Worm (Caenorhabditis elegans) whole organism, L1 larva: ENCODE measurements around the gene C32B5.15.
A peak's percentile ranks its signal among the peaks of the same experiment; 100 is the strongest.

Experiments
- C04F5.9 ChIP-seq: sonication (generic microtip); optimal IDR thresholded peaks from 2 replicates; lab custom pipeline; 2016; ENCODE audit warnings: missing genetic modification characterization, missing compliant biosample characterization
- C16A3.4 ChIP-seq: fragments of 150-350 bp; optimal IDR thresholded peaks from 2 replicates; lab custom pipeline; 2014; ENCODE audit warnings: missing biosample characterization, missing genetic modification characterization
- aha-1 ChIP-seq: fragments of 150-350 bp; optimal IDR thresholded peaks from 2 replicates; lab custom pipeline; 2014; ENCODE audit warnings: missing biosample characterization, missing genetic modification characterization
- aly-2 ChIP-seq: fragments of 150-350 bp; optimal IDR thresholded peaks from 2 replicates; lab custom pipeline; 2014; ENCODE audit warnings: missing biosample characterization, missing genetic modification characterization
- blmp-1 ChIP-seq: fragments of 150-350 bp; optimal IDR thresholded peaks from 2 replicates; lab custom pipeline; 2014; ENCODE audit warnings: missing biosample characterization, missing genetic modification characterization
- ceh-63 ChIP-seq: fragments of 200-800 bp; sonication (Bioruptor generic); optimal IDR thresholded peaks from 2 replicates; lab custom pipeline; 2018; ENCODE audit warnings: mild to moderate bottlenecking, missing genetic modification characterization, missing compliant biosample characterization
- ceh-8 ChIP-seq: fragments of 200-800 bp; sonication (Bioruptor generic); optimal IDR thresholded peaks from 2 replicates; lab custom pipeline; 2018; ENCODE audit warnings: mild to moderate bottlenecking, missing genetic modification characterization, moderate library complexity, missing compliant biosample characterization
- ceh-82 ChIP-seq, 3 experiments: fragments of 150-350 bp in 1 of 3; sonication (generic microtip) in 2 of 3; optimal IDR thresholded peaks; 2 replicates each; lab custom pipeline; 2014 to 2017; ENCODE audit warnings: missing biosample characterization in 3 of 3, missing genetic modification characterization in 3 of 3
- ceh-88 ChIP-seq: fragments of 200-800 bp; sonication (Bioruptor generic); IDR thresholded peaks from 2 replicates; pipeline ENCODE4 v1.3.6; 2022; ENCODE audit warnings: missing genetic modification characterization, missing compliant biosample characterization
- ceh-90 ChIP-seq: sonication (generic microtip); optimal IDR thresholded peaks from 2 replicates; lab custom pipeline; 2016; ENCODE audit warnings: missing genetic modification characterization, missing compliant biosample characterization
- dpl-1 ChIP-seq, 3 experiments: fragments of 150-350 bp in 2 of 3; sonication (generic microtip) in 1 of 3; optimal IDR thresholded peaks; 2 replicates each; lab custom pipeline; 2014 to 2017; ENCODE audit warnings: missing biosample characterization in 3 of 3, missing genetic modification characterization in 3 of 3, missing genetic modification reagents in 3 of 3
- efl-1 ChIP-seq, 4 experiments: fragments of 150-350 bp; optimal IDR thresholded peaks in 3 of 4; peaks in 1 of 4; 1 replicate in 1 of 4; 2 replicates in 3 of 4; lab custom pipeline; 2014; ENCODE audit warnings: missing biosample characterization in 2 of 4, missing genetic modification characterization in 2 of 4, missing genetic modification reagents in 2 of 4
- egl-13 ChIP-seq: sonication (generic microtip); optimal IDR thresholded peaks from 2 replicates; lab custom pipeline; 2016; ENCODE audit warnings: missing genotype, missing genetic modification reagents, missing genetic modification characterization, missing compliant biosample characterization
- elt-2 ChIP-seq: sonication (generic microtip); optimal IDR thresholded peaks from 2 replicates; lab custom pipeline; 2016; ENCODE audit warnings: missing genetic modification characterization, mild to moderate bottlenecking, inconsistent platforms, missing compliant biosample characterization, missing genetic modification reagents
- elt-3 ChIP-seq, 6 experiments: fragments of 150-350 bp in 1 of 6; sonication (generic microtip); optimal IDR thresholded peaks; 2 replicates each; lab custom pipeline; 2017 to 2018; ENCODE audit warnings: missing biosample characterization in 6 of 6, missing genetic modification characterization in 6 of 6, inconsistent platforms in 1 of 6
- fkh-10 ChIP-seq: sonication (generic microtip); optimal IDR thresholded peaks from 2 replicates; lab custom pipeline; 2017; ENCODE audit warnings: missing biosample characterization, missing genetic modification reagents, missing genetic modification characterization
- fkh-8 ChIP-seq: sonication (generic microtip); optimal IDR thresholded peaks from 2 replicates; lab custom pipeline; 2016; ENCODE audit warnings: mild to moderate bottlenecking, missing genetic modification characterization, missing compliant biosample characterization
- hlh-17 ChIP-seq: fragments of 200-800 bp; sonication (Bioruptor generic); optimal IDR thresholded peaks from 2 replicates; lab custom pipeline; 2018; ENCODE audit warnings: missing genetic modification characterization, mild to moderate bottlenecking, missing compliant biosample characterization, moderate library complexity, borderline replicate concordance
- hpl-2 ChIP-seq: fragments of 150-350 bp; optimal IDR thresholded peaks from 2 replicates; lab custom pipeline; 2014; ENCODE audit warnings: missing biosample characterization, missing genetic modification reagents, missing genetic modification characterization
- isw-1 ChIP-seq: fragments of 200-800 bp; sonication (Bioruptor generic); IDR thresholded peaks from 2 replicates; pipeline ENCODE4 v1.3.6; 2022; ENCODE audit warnings: missing genetic modification characterization, missing compliant biosample characterization
- lin-14 ChIP-seq: fragments of 200-800 bp; sonication (Bioruptor generic); optimal IDR thresholded peaks from 2 replicates; lab custom pipeline; 2018; ENCODE audit warnings: mild to moderate bottlenecking, missing genetic modification characterization, moderate library complexity, missing compliant biosample characterization
- lin-15B ChIP-seq: fragments of 150-350 bp; sonication (generic microtip); optimal IDR thresholded peaks from 3 replicates; lab custom pipeline; 2014; ENCODE audit warnings: missing biosample characterization, missing genetic modification characterization
- lin-35 ChIP-seq, 2 experiments: fragments of 150-350 bp; optimal IDR thresholded peaks; 2 replicates each; lab custom pipeline; 2014; ENCODE audit warnings: missing biosample characterization in 2 of 2, missing genetic modification characterization in 2 of 2, missing genetic modification reagents in 2 of 2
- lir-3 ChIP-seq: sonication (generic microtip); optimal IDR thresholded peaks from 2 replicates; lab custom pipeline; 2016; ENCODE audit warnings: mild to moderate bottlenecking, missing genetic modification characterization, moderate library complexity, missing compliant biosample characterization; ENCODE audit not compliant: poor library complexity
- lsy-2 ChIP-seq, 2 experiments: fragments of 150-350 bp; optimal IDR thresholded peaks; 2 replicates each; lab custom pipeline; 2014; ENCODE audit warnings: missing biosample characterization in 2 of 2, missing genetic modification characterization in 2 of 2
- mdl-1 ChIP-seq, 2 experiments: fragments of 150-350 bp; optimal IDR thresholded peaks; 2 replicates each; lab custom pipeline; 2014 to 2017; ENCODE audit warnings: missing biosample characterization in 2 of 2, missing genetic modification characterization in 2 of 2, inconsistent platforms in 1 of 2
- nhr-237 ChIP-seq: fragments of 150-350 bp; optimal IDR thresholded peaks from 2 replicates; lab custom pipeline; 2014; ENCODE audit warnings: missing biosample characterization, missing genetic modification characterization
- nhr-28 ChIP-seq: fragments of 150-350 bp; optimal IDR thresholded peaks from 2 replicates; lab custom pipeline; 2014; ENCODE audit warnings: missing biosample characterization, missing genetic modification characterization
- nhr-47 ChIP-seq: sonication (generic microtip); optimal IDR thresholded peaks from 2 replicates; lab custom pipeline; 2016; ENCODE audit warnings: mild to moderate bottlenecking, missing genetic modification characterization, moderate library complexity, missing compliant biosample characterization
- nhr-76 ChIP-seq: sonication (generic microtip); optimal IDR thresholded peaks from 2 replicates; lab custom pipeline; 2017; ENCODE audit warnings: missing biosample characterization, missing genetic modification characterization
- nhr-85 ChIP-seq: sonication (generic microtip); peaks from one replicate; lab custom pipeline; 2016; ENCODE audit warnings: missing genetic modification characterization, inconsistent platforms, missing compliant biosample characterization
- nhr-90 ChIP-seq: sonication (generic microtip); optimal IDR thresholded peaks from 2 replicates; lab custom pipeline; 2016; ENCODE audit warnings: mild to moderate bottlenecking, missing genetic modification characterization, missing compliant biosample characterization; ENCODE audit not compliant: poor library complexity
- pqm-1 ChIP-seq: sonication (generic microtip); optimal IDR thresholded peaks from 3 replicates; lab custom pipeline; 2017; ENCODE audit warnings: missing biosample characterization, missing genetic modification characterization
- snu-23 ChIP-seq: sonication (generic microtip); optimal IDR thresholded peaks from 2 replicates; lab custom pipeline; 2016; ENCODE audit warnings: missing genetic modification characterization, missing compliant biosample characterization
- sptf-1 ChIP-seq: fragments of 150-350 bp; optimal IDR thresholded peaks from 2 replicates; lab custom pipeline; 2014; ENCODE audit warnings: missing biosample characterization, missing genetic modification characterization
- unc-130 ChIP-seq: fragments of 150-350 bp; optimal IDR thresholded peaks from 2 replicates; lab custom pipeline; 2017; ENCODE audit warnings: missing biosample characterization, missing genetic modification characterization, inconsistent platforms
- unc-62 ChIP-seq: fragments of 150-350 bp; optimal IDR thresholded peaks from 2 replicates; lab custom pipeline; 2014; ENCODE audit warnings: missing biosample characterization, missing genetic modification reagents, missing genetic modification characterization
- unc-86 ChIP-seq: sonication (generic microtip); optimal IDR thresholded peaks from 2 replicates; lab custom pipeline; 2016; ENCODE audit warnings: missing genetic modification characterization, missing compliant biosample characterization
- unc-98 ChIP-seq: fragments of 200-800 bp; sonication (Bioruptor generic); IDR thresholded peaks from 2 replicates; pipeline ENCODE4 v1.3.6; 2022; ENCODE audit warnings: missing genetic modification characterization, missing compliant biosample characterization
- xbp-1 ChIP-seq: sonication (generic microtip); optimal IDR thresholded peaks from 2 replicates; lab custom pipeline; 2016; ENCODE audit warnings: missing genetic modification characterization, missing compliant biosample characterization
- zip-4 ChIP-seq: fragments of 200-800 bp; sonication (Bioruptor generic); optimal IDR thresholded peaks from 2 replicates; lab custom pipeline; 2018; ENCODE audit warnings: mild to moderate bottlenecking, missing genetic modification characterization, moderate library complexity, missing compliant biosample characterization
- ztf-11 ChIP-seq, 2 experiments: sonication (generic microtip); optimal IDR thresholded peaks; 2 replicates each; lab custom pipeline; 2016 to 2017; ENCODE audit warnings: missing genetic modification characterization in 2 of 2, missing biosample characterization in 1 of 2, missing compliant biosample characterization in 1 of 2
- ztf-4 ChIP-seq: fragments of 150-350 bp; optimal IDR thresholded peaks from 2 replicates; lab custom pipeline; 2014; ENCODE audit warnings: missing biosample characterization, missing genetic modification characterization

The C32B5.15 gene

DNA sequence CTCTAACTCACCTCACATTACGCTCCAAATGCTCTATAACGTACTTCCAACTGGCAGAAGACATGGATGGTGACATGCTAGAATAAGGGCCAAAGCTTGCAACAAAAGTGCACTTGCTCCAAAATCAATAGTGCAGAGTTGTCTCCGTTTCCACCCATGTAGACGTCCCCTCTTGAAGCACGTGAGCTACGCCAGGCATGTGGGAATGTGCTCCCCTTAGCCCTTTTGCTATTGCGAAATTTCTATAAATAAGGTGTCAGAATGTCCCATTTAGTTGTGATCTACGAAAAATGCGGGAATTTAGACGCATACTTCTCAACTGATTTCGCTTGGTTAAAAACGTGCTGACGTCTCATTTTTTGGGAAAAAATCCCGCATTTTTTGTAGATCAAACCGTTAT lies 22.4 kb downstream of the C32B5.15 start:
- TF ChIP-seq ceh-63 (GFP tag; lab: Kevin White, UChicago) = no peak
- peak; percentile 19; the same call in 1 of the 2 replicates for TF ChIP-seq isw-1 (GFP tag; lab: Robert Waterston, UW)
- TF ChIP-seq ceh-82 (tag; optimal IDR thresholded peaks at IDR 0.05; lab: Kevin White, UChicago) = peak in 2 of 3 experiments; percentile 19 to 45
- peak; percentile 52 for TF ChIP-seq fkh-8 (tag; lab: Kevin White, UChicago)
- TF ChIP-seq lin-35 (GFP tag; optimal IDR thresholded peaks at IDR 0.05; lab: Kevin White, UChicago) = peak in 1 of 2 experiments; percentile 2
- TF ChIP-seq unc-130 = no peak
- TF ChIP-seq zip-4 = peak; percentile 48
- no peak for TF ChIP-seq nhr-76 (tag; lab: Kevin White, UChicago)
- no peak for TF ChIP-seq elt-3 (tag; optimal IDR thresholded peaks at IDR 0.05; lab: Kevin White, UChicago)
- TF ChIP-seq unc-86 (tag; lab: Kevin White, UChicago) = peak; percentile 21
- no peak for TF ChIP-seq lin-15B (tag; lab: Kevin White, UChicago)
- peak in 1 of 3 experiments; percentile 17 for TF ChIP-seq dpl-1 (GFP tag; optimal IDR thresholded peaks at IDR 0.05; lab: Kevin White, UChicago)
- peak; percentile 56 for TF ChIP-seq lin-14 (GFP tag; lab: Kevin White, UChicago)

DNA sequence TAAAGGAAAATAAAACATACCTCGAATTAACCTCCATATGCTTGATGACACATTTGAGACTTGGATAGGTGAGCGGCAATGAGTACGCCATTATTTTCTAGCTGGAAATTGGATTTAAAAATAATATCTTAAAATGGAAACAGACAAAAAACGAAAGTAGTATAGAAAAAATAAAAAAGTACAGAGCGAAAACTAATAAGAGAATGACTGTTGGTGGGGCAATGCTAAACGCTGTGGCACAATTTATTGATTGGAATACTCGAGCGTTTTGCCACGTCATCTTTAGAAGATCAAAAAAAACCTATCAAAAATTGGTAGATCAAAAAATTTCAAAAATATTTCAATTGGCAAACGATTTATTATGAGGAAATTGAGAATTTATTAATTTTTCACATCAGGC lies 24.7 kb downstream of the C32B5.15 start, which contains the start of gene fbxc-32:
Gene fbxc-32, minus strand, starts transcription at position 101 of the 400 bp plus-strand sequence.
- TF ChIP-seq aha-1 (no peak), ceh-82 (tag; optimal IDR thresholded peaks at IDR 0.05; lab: Kevin White, UChicago) (no peak), nhr-237 (tag; lab: Kevin White, UChicago) (no peak), lin-14 (GFP tag; lab: Kevin White, UChicago) (no peak), nhr-90 (tag; lab: Kevin White, UChicago) (no peak), ceh-90 (tag; lab: Kevin White, UChicago) (no peak)

DNA sequence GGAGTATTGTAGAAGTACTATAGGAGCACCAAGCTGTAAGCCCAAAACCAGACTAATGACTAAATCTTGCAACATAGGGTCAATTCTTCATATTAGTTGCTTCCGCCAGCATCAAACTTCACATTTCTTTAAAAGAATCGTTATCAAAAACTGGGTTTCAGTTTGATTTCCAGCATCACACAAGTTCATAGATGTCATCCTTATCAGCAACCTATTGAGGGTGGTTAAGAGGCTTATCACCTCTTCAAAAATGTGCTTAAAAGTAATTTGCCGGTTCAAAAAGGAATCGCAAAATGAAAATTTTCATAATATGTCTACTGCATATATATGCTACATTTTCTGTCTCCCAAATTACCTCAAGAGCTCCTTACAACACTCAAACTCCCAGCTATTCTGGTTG lies 29.0 kb downstream of the C32B5.15 start, which contains the start of gene clec-43:
Gene clec-43, plus strand, starts transcription at position 294 of the 400 bp plus-strand sequence.
- TF ChIP-seq elt-2 (tag; lab: Kevin White, UChicago) (peak; percentile 94), lin-35 (GFP tag; optimal IDR thresholded peaks at IDR 0.05; lab: Kevin White, UChicago) (peak in 1 of 2 experiments; percentile 20), nhr-28 (no peak), pqm-1 (tag; lab: Kevin White, UChicago) (peak; percentile 15), elt-3 (tag; optimal IDR thresholded peaks at IDR 0.05; lab: Kevin White, UChicago) (no peak)
- TF ChIP-seq, all 84 proteins: peak for 3

DNA sequence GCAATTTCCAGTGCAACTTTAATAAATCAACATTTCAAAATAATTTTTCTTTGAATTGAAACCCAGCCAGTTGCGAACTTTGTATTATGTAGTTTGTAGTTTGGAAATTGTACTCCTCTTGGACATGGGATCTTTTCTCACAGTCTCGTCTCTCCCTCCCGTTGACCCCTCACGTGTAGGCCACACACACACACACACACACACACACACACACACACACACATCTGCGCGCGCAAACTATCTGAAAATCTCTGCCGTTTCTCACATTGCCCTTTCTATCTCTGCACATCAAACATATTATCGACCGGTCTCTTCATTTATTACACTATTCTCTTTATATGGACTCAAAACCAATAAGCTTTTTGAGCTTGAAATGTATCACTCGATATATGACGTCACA lies 32.0 kb downstream of the C32B5.15 start, which contains the start of gene fbxc-36:
Gene fbxc-36, plus strand, starts transcription at position 205 of the 400 bp plus-strand sequence.
- TF ChIP-seq unc-62 (no peak), C16A3.4 (no peak), nhr-28 (no peak), ceh-8 (no peak), ceh-88 (GFP tag; lab: Robert Waterston, UW) (no peak), efl-1 (optimal IDR thresholded peaks at IDR 0.05; lab: Kevin White, UChicago) (no peak), efl-1 (GFP tag; optimal IDR thresholded peaks at IDR 0.05 in 1 of 2; lab: Kevin White, UChicago) (peak in 1 of 2 experiments; percentile 86), fkh-10 (GFP tag; lab: Kevin White, UChicago) (no peak), hlh-17 (GFP tag; lab: Kevin White, UChicago) (no peak), nhr-47 (no peak), lin-15B (tag; lab: Kevin White, UChicago) (no peak), mdl-1 (tag; optimal IDR thresholded peaks at IDR 0.05; lab: Kevin White, UChicago) (peak in 1 of 2 experiments; percentile 5), hpl-2 (GFP tag; lab: Kevin White, UChicago) (no peak), elt-3 (tag; optimal IDR thresholded peaks at IDR 0.05; lab: Kevin White, UChicago) (no peak), ceh-82 (tag; optimal IDR thresholded peaks at IDR 0.05; lab: Kevin White, UChicago) (no peak), nhr-85 (peak; percentile 67), dpl-1 (GFP tag; optimal IDR thresholded peaks at IDR 0.05; lab: Kevin White, UChicago) (no peak), unc-98 (GFP tag; lab: Robert Waterston, UW) (no peak), lsy-2 (tag; optimal IDR thresholded peaks at IDR 0.05; lab: Kevin White, UChicago) (no peak), zip-4 (no peak), nhr-76 (tag; lab: Kevin White, UChicago) (no peak), xbp-1 (tag; lab: Kevin White, UChicago) (no peak), ztf-11 (tag; optimal IDR thresholded peaks at IDR 0.05; lab: Kevin White, UChicago) (no peak), aly-2 (tag; lab: Kevin White, UChicago) (no peak), sptf-1 (tag; lab: Kevin White, UChicago) (no peak), blmp-1 (no peak), ceh-63 (GFP tag; lab: Kevin White, UChicago) (no peak), ztf-4 (tag; lab: Kevin White, UChicago) (no peak), C04F5.9 (tag; lab: Kevin White, UChicago) (no peak), snu-23 (no peak), lir-3 (no peak), elt-2 (tag; lab: Kevin White, UChicago) (no peak), lin-35 (GFP tag; optimal IDR thresholded peaks at IDR 0.05; lab: Kevin White, UChicago) (peak in 1 of 2 experiments; percentile 42), egl-13 (no peak), ceh-90 (tag; lab: Kevin White, UChicago) (no peak)
